Worm (Caenorhabditis elegans): ENCODE results near the gene dos-1.

The dos-1 gene

DNA sequence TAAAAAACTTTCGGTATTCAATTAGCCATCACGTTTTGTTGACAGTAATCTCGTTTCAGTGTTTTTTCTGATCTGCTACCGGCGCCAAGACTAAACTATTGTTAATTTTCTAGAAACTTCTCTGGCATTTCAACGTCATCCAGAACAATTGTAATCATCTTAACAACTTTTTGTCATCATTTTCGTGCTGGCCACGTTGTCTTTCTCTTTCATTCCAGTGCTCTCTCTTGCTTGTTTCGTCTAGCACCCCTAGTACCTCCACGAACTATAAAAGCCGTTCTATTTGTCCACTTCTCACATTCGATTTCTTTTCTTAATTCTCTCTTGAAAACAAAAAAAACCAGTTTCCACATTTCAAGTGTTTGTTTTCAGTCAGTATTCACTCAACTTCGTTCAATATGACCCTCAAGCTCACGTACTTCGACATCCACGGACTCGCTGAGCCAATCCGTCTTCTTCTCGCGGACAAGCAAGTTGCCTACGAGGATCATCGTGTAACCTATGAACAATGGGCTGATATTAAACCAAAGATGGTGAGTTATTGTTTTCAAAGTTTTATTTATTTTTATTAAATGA lies 44.7 kb upstream of the dos-1 start, which contains the start of gene gst-1:
gst-1 (plus strand) TSS at position 373 of the 576 bp plus-strand sequence.
- TF ChIP-seq ztf-18 (tag; optimal IDR thresholded peaks at IDR 0.05), result peak; percentile 31
- peak; percentile 20; the same call in 1 of the 2 replicates for TF ChIP-seq madf-6 (GFP tag; IDR thresholded peaks at IDR 0.05)
- no peak for TF ChIP-seq nfya-2 (GFP tag; IDR thresholded peaks at IDR 0.05)
- peak; percentile 92 for TF ChIP-seq hsf-1 (GFP tag; IDR thresholded peaks at IDR 0.05)
- TF ChIP-seq lin-40 (tag; optimal IDR thresholded peaks at IDR 0.05), result peak; percentile 19
- TF ChIP-seq snpc-4 (GFP tag; optimal IDR thresholded peaks at IDR 0.05), result no peak
- TF ChIP-seq snpc-4 (tag; optimal IDR thresholded peaks at IDR 0.05), result no peak
- TF ChIP-seq B0336.3 (GFP tag; IDR thresholded peaks at IDR 0.05), result peak; percentile 44; the same call in 1 of the 2 replicates
- TF ChIP-seq F39B2.1 (GFP tag; IDR thresholded peaks at IDR 0.05), result no peak
- peak; percentile 35 for TF ChIP-seq ztf-22 (GFP tag; optimal IDR thresholded peaks at IDR 0.05)
- TF ChIP-seq hrde-1 (tag; optimal IDR thresholded peaks at IDR 0.05; ENCODE audit: borderline replicate concordance), result no peak
- no peak for TF ChIP-seq F55B11.4 (tag; optimal IDR thresholded peaks at IDR 0.05; ENCODE audit: borderline replicate concordance, insufficient read depth)
- 0 out of 2 replicates have a peak, but pooled peaks have one; percentile 7 for TF ChIP-seq rcor-1 (GFP tag; IDR thresholded peaks at IDR 0.05)
- TF ChIP-seq T07F8.4 (tag; optimal IDR thresholded peaks at IDR 0.05), result no peak
- no peak for TF ChIP-seq nhr-27 (tag; optimal IDR thresholded peaks at IDR 0.05)
- no peak for TF ChIP-seq ztf-6 (GFP tag; IDR thresholded peaks at IDR 0.05)
- TF ChIP-seq dox-1 (GFP tag; IDR thresholded peaks at IDR 0.05), result no peak
- TF ChIP-seq xnd-1 (tag; optimal IDR thresholded peaks at IDR 0.05), result peak; percentile 2
- no peak for TF ChIP-seq athp-1 (tag; optimal IDR thresholded peaks at IDR 0.05)
- TF ChIP-seq D2030.7 (GFP tag; IDR thresholded peaks at IDR 0.05), result no peak
- no peak for TF ChIP-seq sptf-2 (GFP tag; optimal IDR thresholded peaks at IDR 0.05)
- peak; percentile 44 for TF ChIP-seq nhr-80 (tag; optimal IDR thresholded peaks at IDR 0.05)
- TF ChIP-seq akir-1 (GFP tag; optimal IDR thresholded peaks at IDR 0.05), result no peak
- TF ChIP-seq nhr-179 (tag; optimal IDR thresholded peaks at IDR 0.05), result no peak
- TF ChIP-seq efl-1 (GFP tag; optimal IDR thresholded peaks at IDR 0.05), result peak; percentile 10
- TF ChIP-seq Y53G8AR.9 (GFP tag; conservative IDR thresholded peaks at IDR 0.05), result no peak
- no peak for TF ChIP-seq F23B12.7 (tag; optimal IDR thresholded peaks at IDR 0.05; ENCODE audit: insufficient read depth)
- no peak for TF ChIP-seq dpl-1 (GFP tag; optimal IDR thresholded peaks at IDR 0.05)
- no peak for TF ChIP-seq F37B4.10 (GFP tag; IDR thresholded peaks at IDR 0.05)
- peak; percentile 2 for TF ChIP-seq ceh-27 (GFP tag; optimal IDR thresholded peaks at IDR 0.05)
- no peak for TF ChIP-seq cebp-1 (GFP tag; IDR thresholded peaks at IDR 0.05)
- peak; percentile 26 for TF ChIP-seq cebp-1 (tag; optimal IDR thresholded peaks at IDR 0.05)
- peak; percentile 40 for TF ChIP-seq snpc-1.3 (tag; optimal IDR thresholded peaks at IDR 0.05; ENCODE audit: insufficient read depth)
- peak; percentile 46 for TF ChIP-seq atf-7 (tag; optimal IDR thresholded peaks at IDR 0.05)
- TF ChIP-seq rpc-1 (optimal IDR thresholded peaks at IDR 0.05), result peak; percentile 0
- TF ChIP-seq rpc-1 (tag; optimal IDR thresholded peaks at IDR 0.05), result no peak
- TF ChIP-seq madf-3 (GFP tag; IDR thresholded peaks at IDR 0.05), result 0 out of 2 replicates have a peak, but pooled peaks have one; percentile 42
- TF ChIP-seq ceh-40 (GFP tag; IDR thresholded peaks at IDR 0.05), result no peak
- no peak for TF ChIP-seq hlh-26 (GFP tag; conservative IDR thresholded peaks at IDR 0.05)
- no peak for TF ChIP-seq lin-35 (GFP tag; optimal IDR thresholded peaks at IDR 0.05)
- TF ChIP-seq ZK185.1 (tag; optimal IDR thresholded peaks at IDR 0.05; ENCODE audit: poor library complexity, severe bottlenecking), result no peak
- no peak for TF ChIP-seq mes-4 (tag; optimal IDR thresholded peaks at IDR 0.05)
- peak; percentile 58 to 87 for TF ChIP-seq let-607 (tag; optimal IDR thresholded peaks at IDR 0.05)
- no peak for TF ChIP-seq K12H6.12 (tag; optimal IDR thresholded peaks at IDR 0.05)
- peak; percentile 28 for TF ChIP-seq lsl-1 (GFP tag; optimal IDR thresholded peaks at IDR 0.05)
- TF ChIP-seq ceh-79 (tag; optimal IDR thresholded peaks at IDR 0.05), result no peak
- no peak for TF ChIP-seq tbx-9 (tag; optimal IDR thresholded peaks at IDR 0.05; ENCODE audit: borderline replicate concordance)
- no peak for TF ChIP-seq die-1 (tag; optimal IDR thresholded peaks at IDR 0.05)

Measured in whole organism, young adult.